Worm (Caenorhabditis elegans): ENCODE measurements around the gene sre-37.

DNA sequence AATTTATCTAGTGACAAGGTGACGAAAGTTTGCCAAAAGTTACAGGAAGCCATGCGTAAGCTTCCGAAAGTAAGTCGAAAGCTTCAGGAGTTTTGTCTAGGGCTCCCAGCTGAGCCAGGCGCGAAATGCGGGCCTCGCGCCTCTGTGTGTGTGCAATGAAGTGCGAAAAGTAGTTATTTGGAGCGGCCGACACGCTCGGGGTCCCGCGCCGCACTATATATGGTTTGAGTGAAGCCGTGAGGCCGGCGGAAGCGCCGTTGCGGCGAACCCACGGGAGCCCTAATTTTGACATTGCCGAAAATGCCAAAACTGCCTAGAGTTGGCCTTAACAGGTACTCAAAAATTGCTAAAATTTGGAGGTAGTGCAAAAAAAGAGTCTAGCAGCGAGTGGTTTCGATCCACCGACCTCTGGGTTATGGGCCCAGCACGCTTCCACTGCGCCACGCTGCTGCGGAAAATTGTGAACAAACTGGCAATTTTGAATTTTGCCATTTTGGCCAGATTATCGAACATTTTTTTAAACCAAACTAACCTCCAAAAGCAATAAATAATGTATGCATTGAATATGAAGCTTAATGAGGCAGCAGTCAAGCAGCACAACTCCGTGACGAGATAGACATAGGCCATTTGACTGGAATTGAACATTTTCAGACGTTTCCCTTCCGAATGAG, 30.3 kb upstream of the sre-37 start:
- TF ChIP-seq egl-27 (tag; optimal IDR thresholded peaks at IDR 0.05) (no peak), fos-1 (tag; optimal IDR thresholded peaks at IDR 0.05) (no peak), lin-15B (tag; optimal IDR thresholded peaks at IDR 0.05) (no peak), unc-39 (tag; optimal IDR thresholded peaks at IDR 0.05) (no peak)

Data from whole organism, L3 larva.